Fruit fly (Drosophila melanogaster) whole organism, prepupa: Measurements from ENCODE around the gene CG32295.

Experiments
- Blimp-1 ChIP-seq: fragments of 200-800 bp; sonication (Bioruptor generic); optimal IDR thresholded peaks from 3 replicates; lab custom pipeline; 2017; ENCODE audit warnings: missing biosample characterization, missing genetic modification characterization, mild to moderate bottlenecking, moderate library complexity, missing genetic modification reagents
- CG10631 ChIP-seq: fragments of 200-800 bp; sonication (Bioruptor generic); optimal IDR thresholded peaks from 2 replicates; lab custom pipeline; 2016; ENCODE audit warnings: missing biosample characterization, missing genetic modification characterization
- CG11294 ChIP-seq: fragments of 200-800 bp; sonication (Bioruptor generic); IDR thresholded peaks from 2 replicates; pipeline ENCODE4 v1.3.6; 2022; ENCODE audit warnings: missing biosample characterization, missing genetic modification characterization
- CG11902 ChIP-seq: fragments of 200-800 bp; sonication (Bioruptor generic); optimal IDR thresholded peaks from 3 replicates; lab custom pipeline; 2016; ENCODE audit warnings: missing biosample characterization, missing genetic modification characterization
- CG15336 ChIP-seq: fragments of 200-800 bp; sonication (Bioruptor generic); IDR thresholded peaks from 2 replicates; pipeline ENCODE4 v1.3.6; 2022; ENCODE audit warnings: missing biosample characterization, missing genetic modification characterization
- CG1621 ChIP-seq: fragments of 200-800 bp; sonication (Bioruptor generic); optimal IDR thresholded peaks from 3 replicates; lab custom pipeline; 2018; ENCODE audit warnings: missing biosample characterization, mild to moderate bottlenecking, missing genetic modification characterization
- CG16779 ChIP-seq: fragments of 200-800 bp; sonication (Bioruptor generic); optimal IDR thresholded peaks from 3 replicates; lab custom pipeline; 2017; ENCODE audit warnings: missing biosample characterization, mild to moderate bottlenecking, missing genetic modification characterization
- CG31627 ChIP-seq: fragments of 200-800 bp; sonication (Bioruptor generic); optimal IDR thresholded peaks from 3 replicates; lab custom pipeline; 2016; ENCODE audit warnings: missing biosample characterization, missing genetic modification characterization
- CG32006 ChIP-seq: fragments of 200-800 bp; sonication (Bioruptor generic); optimal IDR thresholded peaks from 3 replicates; lab custom pipeline; 2017; ENCODE audit warnings: missing biosample characterization, mild to moderate bottlenecking, missing genetic modification characterization
- CG3919 ChIP-seq: fragments of 200-800 bp; sonication (Bioruptor generic); optimal IDR thresholded peaks from 3 replicates; lab custom pipeline; 2016; ENCODE audit warnings: missing biosample characterization, missing genetic modification characterization
- CG4318 ChIP-seq: fragments of 200-800 bp; sonication (Bioruptor generic); optimal IDR thresholded peaks from 3 replicates; lab custom pipeline; 2017; ENCODE audit warnings: missing biosample characterization, mild to moderate bottlenecking, missing genetic modification characterization
- CG6163 ChIP-seq: fragments of 200-800 bp; sonication (Bioruptor generic); IDR thresholded peaks from 3 replicates; pipeline ENCODE4 v1.3.6; 2022; ENCODE audit warnings: missing biosample characterization, missing genetic modification characterization
- CG6276 ChIP-seq: fragments of 200-800 bp; sonication (Bioruptor generic); optimal IDR thresholded peaks from 2 replicates; lab custom pipeline; 2017; ENCODE audit warnings: missing biosample characterization, mild to moderate bottlenecking, missing genetic modification characterization
- CG6808 ChIP-seq: fragments of 200-800 bp; sonication (Bioruptor generic); optimal IDR thresholded peaks from 3 replicates; lab custom pipeline; 2017; ENCODE audit warnings: missing biosample characterization, missing genetic modification characterization, mild to moderate bottlenecking, moderate library complexity, missing genetic modification reagents
- CG6854 ChIP-seq: fragments of 200-800 bp; sonication (Bioruptor generic); optimal IDR thresholded peaks from 2 replicates; lab custom pipeline; 2017; ENCODE audit warnings: missing biosample characterization, mild to moderate bottlenecking, missing genetic modification characterization
- CG7368 ChIP-seq: fragments of 200-800 bp; sonication (Bioruptor generic); optimal IDR thresholded peaks from 3 replicates; lab custom pipeline; 2016; ENCODE audit warnings: missing biosample characterization, missing genetic modification characterization
- CG8119 ChIP-seq: fragments of 200-800 bp; sonication (Bioruptor generic); IDR thresholded peaks from 3 replicates; pipeline ENCODE4 v1.3.6; 2022; ENCODE audit warnings: missing biosample characterization, missing genetic modification characterization
- CG8319 ChIP-seq: fragments of 200-800 bp; sonication (Bioruptor generic); optimal IDR thresholded peaks from 3 replicates; lab custom pipeline; 2016; ENCODE audit warnings: missing biosample characterization, missing genetic modification characterization
- CG8632 ChIP-seq: fragments of 200-800 bp; sonication (Bioruptor generic); optimal IDR thresholded peaks from 3 replicates; lab custom pipeline; 2016; ENCODE audit warnings: missing biosample characterization, missing genetic modification characterization
- CG9139 ChIP-seq: fragments of 200-800 bp; sonication (Bioruptor generic); optimal IDR thresholded peaks from 3 replicates; lab custom pipeline; 2017; ENCODE audit warnings: missing biosample characterization, mild to moderate bottlenecking, missing genetic modification characterization
- Eip75B ChIP-seq: fragments of 200-800 bp; sonication (Bioruptor generic); optimal IDR thresholded peaks from 3 replicates; lab custom pipeline; 2016; ENCODE audit warnings: missing biosample characterization, missing genetic modification characterization
- Eip78C ChIP-seq: fragments of 200-800 bp; sonication (Bioruptor generic); peaks from one replicate; lab custom pipeline; 2016; ENCODE audit warnings: missing biosample characterization, missing genetic modification characterization
- Eip93F ChIP-seq: fragments of 200-800 bp; sonication (Bioruptor generic); optimal IDR thresholded peaks from 2 replicates; lab custom pipeline; 2016; ENCODE audit warnings: missing biosample characterization, mild to moderate bottlenecking, missing genetic modification characterization
- Ets96B ChIP-seq: fragments of 200-800 bp; optimal IDR thresholded peaks from 2 replicates; lab custom pipeline; 2019; ENCODE audit warnings: missing biosample characterization, mild to moderate bottlenecking, missing genetic modification characterization, moderate library complexity
- Gug ChIP-seq: fragments of 200-800 bp; sonication (Bioruptor generic); IDR thresholded peaks from 2 replicates; pipeline ENCODE4 v1.3.6; 2022; ENCODE audit warnings: missing biosample characterization, missing genetic modification characterization
- Hr39 ChIP-seq: fragments of 200-800 bp; sonication (Bioruptor generic); optimal IDR thresholded peaks from 2 replicates; lab custom pipeline; 2016; ENCODE audit warnings: missing biosample characterization, missing genetic modification characterization
- Lpt ChIP-seq: fragments of 200-800 bp; sonication (Bioruptor generic); optimal IDR thresholded peaks from 3 replicates; lab custom pipeline; 2016; ENCODE audit warnings: missing biosample characterization, missing genetic modification characterization
- Met ChIP-seq: fragments of 200-800 bp; sonication (Bioruptor generic); optimal IDR thresholded peaks from 3 replicates; lab custom pipeline; 2016; ENCODE audit warnings: missing biosample characterization, missing genetic modification characterization
- OdsH ChIP-seq: fragments of 200-800 bp; sonication (Bioruptor generic); optimal IDR thresholded peaks from 3 replicates; lab custom pipeline; 2016; ENCODE audit warnings: missing biosample characterization, missing genetic modification characterization
- Smox ChIP-seq: fragments of 200-800 bp; sonication (Bioruptor generic); optimal IDR thresholded peaks from 3 replicates; lab custom pipeline; 2016; ENCODE audit warnings: missing biosample characterization, missing genetic modification characterization
- Sox14 ChIP-seq: fragments of 200-800 bp; sonication (Bioruptor generic); optimal IDR thresholded peaks from 3 replicates; lab custom pipeline; 2016; ENCODE audit warnings: missing biosample characterization, missing genetic modification characterization
- Sox15 ChIP-seq: fragments of 200-800 bp; sonication (Bioruptor generic); optimal IDR thresholded peaks from 3 replicates; lab custom pipeline; 2016; ENCODE audit warnings: missing biosample characterization, missing genetic modification characterization
- cyc ChIP-seq: fragments of 200-800 bp; sonication (Bioruptor generic); optimal IDR thresholded peaks from 3 replicates; lab custom pipeline; 2016; ENCODE audit warnings: missing biosample characterization, missing genetic modification characterization
- dac ChIP-seq: fragments of 200-800 bp; sonication (Bioruptor generic); optimal IDR thresholded peaks from 2 replicates; lab custom pipeline; 2017; ENCODE audit warnings: missing biosample characterization, mild to moderate bottlenecking, missing genetic modification characterization
- dsx ChIP-seq: fragments of 200-800 bp; optimal IDR thresholded peaks from 3 replicates; lab custom pipeline; 2019; ENCODE audit warnings: missing biosample characterization, mild to moderate bottlenecking, missing genetic modification characterization, moderate library complexity; ENCODE audit not compliant: poor library complexity, severe bottlenecking
- eg ChIP-seq: fragments of 200-800 bp; sonication (Bioruptor generic); IDR thresholded peaks from 3 replicates; pipeline ENCODE4 v1.3.6; 2022; ENCODE audit warnings: missing biosample characterization, missing genetic modification characterization
- esn ChIP-seq: fragments of 200-800 bp; sonication (Bioruptor generic); optimal IDR thresholded peaks from 2 replicates; lab custom pipeline; 2016; ENCODE audit warnings: missing biosample characterization, mild to moderate bottlenecking, missing genetic modification characterization, moderate library complexity
- fd59A ChIP-seq: fragments of 200-800 bp; sonication (Bioruptor generic); optimal IDR thresholded peaks from 2 replicates; lab custom pipeline; 2017; ENCODE audit warnings: missing biosample characterization, mild to moderate bottlenecking, missing genetic modification characterization, missing genetic modification reagents
- fd85E ChIP-seq: fragments of 200-800 bp; sonication (Bioruptor generic); optimal IDR thresholded peaks from 3 replicates; lab custom pipeline; 2016; ENCODE audit warnings: missing biosample characterization, missing genetic modification characterization
- net ChIP-seq: fragments of 200-800 bp; sonication (Bioruptor generic); optimal IDR thresholded peaks from 3 replicates; lab custom pipeline; 2016; ENCODE audit warnings: missing biosample characterization, missing genetic modification characterization
- pdm3 ChIP-seq: fragments of 200-800 bp; sonication (Bioruptor generic); optimal IDR thresholded peaks from 3 replicates; lab custom pipeline; 2016; ENCODE audit warnings: missing biosample characterization, missing genetic modification characterization
- salr ChIP-seq, 2 experiments: fragments of 200-800 bp; sonication (Bioruptor generic); optimal IDR thresholded peaks; 3 replicates each; lab custom pipeline; 2016 to 2018; ENCODE audit warnings: missing biosample characterization in 2 of 2, missing genetic modification characterization in 2 of 2, mild to moderate bottlenecking in 1 of 2
- ss ChIP-seq, 2 experiments: fragments of 200-800 bp; sonication (Bioruptor generic); optimal IDR thresholded peaks; 2 replicates in 1 of 2; 3 replicates in 1 of 2; lab custom pipeline; 2017 to 2018; ENCODE audit warnings: mild to moderate bottlenecking in 2 of 2, missing biosample characterization in 2 of 2, missing genetic modification characterization in 2 of 2, moderate library complexity in 1 of 2
- svp ChIP-seq: fragments of 200-800 bp; sonication (Bioruptor generic); peaks from one replicate; lab custom pipeline; 2016; ENCODE audit warnings: missing biosample characterization, missing genetic modification characterization
- topi ChIP-seq: fragments of 200-800 bp; sonication (Bioruptor generic); optimal IDR thresholded peaks from 3 replicates; lab custom pipeline; 2016; ENCODE audit warnings: missing biosample characterization, missing genetic modification characterization
- vri ChIP-seq: fragments of 200-800 bp; sonication (Bioruptor generic); optimal IDR thresholded peaks from 3 replicates; lab custom pipeline; 2016; ENCODE audit warnings: missing biosample characterization, mild to moderate bottlenecking, missing genetic modification characterization

The CG32295 gene

DNA sequence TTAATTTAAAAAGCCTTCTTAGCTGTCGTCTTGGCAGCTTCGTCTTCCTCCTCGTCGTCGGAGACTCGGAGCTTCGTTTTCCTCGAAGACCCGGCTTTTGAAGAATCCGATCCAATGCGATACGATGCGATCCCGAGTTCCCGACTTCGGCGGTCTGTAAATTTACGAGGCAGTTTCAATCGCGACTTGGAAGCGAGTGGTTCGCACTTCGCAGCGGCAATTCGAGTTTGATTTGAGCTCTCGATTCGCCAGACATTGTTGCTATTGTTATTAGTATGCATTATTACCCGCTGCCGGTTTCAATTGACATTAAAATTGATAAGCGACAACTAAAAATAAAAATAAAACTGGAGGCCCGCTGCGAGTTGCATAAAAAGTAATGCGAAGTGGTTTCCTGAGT lies 38.1 kb downstream of the CG32295 start, which contains the start of gene CG1146:
Gene CG1146, plus strand, starts transcription at position 171 of the 400 bp plus-strand sequence.
- TF ChIP-seq CG8119 (GFP tag; lab: Robert Waterston, UW), result peak; percentile 40; the same call in 1 of the 3 replicates
- TF ChIP-seq Eip78C (GFP tag; lab: Kevin White, UChicago), result peak; percentile 65
- TF ChIP-seq CG16779 (tag; lab: Kevin White, UChicago), result peak; percentile 0
- TF ChIP-seq dsx (GFP tag; lab: Kevin White, UChicago), result peak; percentile 99
- no peak for TF ChIP-seq CG31627 (GFP tag; lab: Kevin White, UChicago)
- TF ChIP-seq svp (GFP tag; lab: Kevin White, UChicago), result peak; percentile 73
- TF ChIP-seq CG6808 (GFP tag; lab: Kevin White, UChicago), result peak; percentile 21
- peak; percentile 20; the same call in 1 of the 2 replicates for TF ChIP-seq CG15336 (GFP tag; lab: Robert Waterston, UW)
- TF ChIP-seq Lpt (GFP tag; lab: Kevin White, UChicago), result peak; percentile 5
- peak; percentile 60 for TF ChIP-seq CG6163 (GFP tag; lab: Robert Waterston, UW)
- TF ChIP-seq vri (GFP tag; lab: Kevin White, UChicago), result peak; percentile 40
- TF ChIP-seq Sox15 (GFP tag; lab: Kevin White, UChicago), result no peak
- TF ChIP-seq CG4318 (GFP tag; lab: Kevin White, UChicago), result no peak
- TF ChIP-seq CG3919 (GFP tag; lab: Kevin White, UChicago), result peak; percentile 30
- TF ChIP-seq CG1621 (tag; lab: Kevin White, UChicago), result no peak
- TF ChIP-seq CG6276 (GFP tag; lab: Kevin White, UChicago), result peak; percentile 39
- peak; percentile 19; the same call in 1 of the 3 replicates for TF ChIP-seq eg (GFP tag; lab: Robert Waterston, UW)
- no peak for TF ChIP-seq OdsH
- no peak for TF ChIP-seq Gug
- TF ChIP-seq ss (GFP tag; optimal IDR thresholded peaks at IDR 0.05; lab: Kevin White, UChicago), result peak in 1 of 2 experiments; percentile 19
- peak; percentile 19 for TF ChIP-seq CG9139 (GFP tag; lab: Kevin White, UChicago)
- peak; percentile 2 for TF ChIP-seq esn (GFP tag; lab: Kevin White, UChicago)

- TF ChIP-seq fd59A, result peak; percentile 56
- peak; percentile 86 for TF ChIP-seq topi (GFP tag; lab: Kevin White, UChicago)
- TF ChIP-seq CG4318 (GFP tag; lab: Kevin White, UChicago), result peak; percentile 19
- peak; percentile 39 for TF ChIP-seq Eip93F (GFP tag; lab: Kevin White, UChicago)
- TF ChIP-seq CG31627 (GFP tag; lab: Kevin White, UChicago), result peak; percentile 53
- peak; percentile 86 for TF ChIP-seq CG10631 (GFP tag; lab: Kevin White, UChicago)
- TF ChIP-seq dac (GFP tag; lab: Kevin White, UChicago), result peak; percentile 7
- peak; percentile 93 for TF ChIP-seq svp (GFP tag; lab: Kevin White, UChicago)
- peak; percentile 88 for TF ChIP-seq dsx (GFP tag; lab: Kevin White, UChicago)
- peak; percentile 68 for TF ChIP-seq pdm3
- peak; percentile 58 to 89 for TF ChIP-seq ss (GFP tag; optimal IDR thresholded peaks at IDR 0.05; lab: Kevin White, UChicago)
- TF ChIP-seq CG8119 (GFP tag; lab: Robert Waterston, UW), result peak; percentile 83
- no peak for TF ChIP-seq Blimp-1 (GFP tag; lab: Kevin White, UChicago)
- peak; percentile 63 for TF ChIP-seq OdsH
- TF ChIP-seq CG6276 (GFP tag; lab: Kevin White, UChicago), result peak; percentile 77
- TF ChIP-seq CG16779 (tag; lab: Kevin White, UChicago), result peak; percentile 41
- TF ChIP-seq salr (GFP tag; optimal IDR thresholded peaks at IDR 0.05; lab: Kevin White, UChicago), result peak in 1 of 2 experiments; percentile 70
- peak; percentile 71 for TF ChIP-seq CG7368 (GFP tag; lab: Kevin White, UChicago)
- peak; percentile 63 for TF ChIP-seq CG6854 (GFP tag; lab: Kevin White, UChicago)
- TF ChIP-seq CG32006 (GFP tag; lab: Kevin White, UChicago), result peak; percentile 68
- peak; percentile 58 for TF ChIP-seq Met (GFP tag; lab: Kevin White, UChicago)
- TF ChIP-seq CG8632, result peak; percentile 28
- peak; percentile 83 for TF ChIP-seq Sox14
- TF ChIP-seq CG6163 (GFP tag; lab: Robert Waterston, UW), result peak; percentile 86
- peak; percentile 92 for TF ChIP-seq Ets96B (tag; lab: Kevin White, UChicago)
- peak; percentile 68 for TF ChIP-seq CG9139 (GFP tag; lab: Kevin White, UChicago)
- TF ChIP-seq net (GFP tag; lab: Kevin White, UChicago), result peak; percentile 54
- TF ChIP-seq Lpt (GFP tag; lab: Kevin White, UChicago), result peak; percentile 68
- peak; percentile 77 for TF ChIP-seq eg (GFP tag; lab: Robert Waterston, UW)
- peak; percentile 53 for TF ChIP-seq Smox (GFP tag; lab: Kevin White, UChicago)
- TF ChIP-seq Eip75B, result peak; percentile 86
- TF ChIP-seq CG15336 (GFP tag; lab: Robert Waterston, UW), result peak; percentile 77
- peak; percentile 55; the same call in 1 of the 2 replicates for TF ChIP-seq CG11294 (GFP tag; lab: Robert Waterston, UW)
- peak; percentile 82 for TF ChIP-seq cyc (GFP tag; lab: Kevin White, UChicago)
- TF ChIP-seq CG1621 (tag; lab: Kevin White, UChicago), result peak; percentile 70
- peak; percentile 11 for TF ChIP-seq CG8319 (GFP tag; lab: Kevin White, UChicago)
- TF ChIP-seq CG6808 (GFP tag; lab: Kevin White, UChicago), result peak; percentile 91
- TF ChIP-seq fd85E (GFP tag; lab: Kevin White, UChicago), result peak; percentile 57
- TF ChIP-seq CG11902, result peak; percentile 51
- peak; percentile 37 for TF ChIP-seq Hr39 (GFP tag; lab: Kevin White, UChicago)
Observed at dm6 chr3L:2487248-2487647, 39.5 kb downstream of the CG32295 start.
